Worm (Caenorhabditis elegans): ENCODE results near the gene W03C9.2.

The W03C9.2 gene

ce11 chrII:11988724-11989123, 26.6 kb downstream of the W03C9.2 start, which contains the start of gene Y17G7B.3:
TSS of gene Y17G7B.3 (plus strand) at chrII:11989024.
- TF ChIP-seq ama-1 (optimal IDR thresholded peaks at IDR 0.05) (peak; percentile 37), tbx-11 (GFP tag; IDR thresholded peaks at IDR 0.05) (no peak)

- no peak for TF ChIP-seq scrt-1 (GFP tag; IDR thresholded peaks at IDR 0.05)
- TF ChIP-seq F13C5.2 (tag; optimal IDR thresholded peaks at IDR 0.05), result no peak
- TF ChIP-seq ceh-13 (GFP tag; optimal IDR thresholded peaks at IDR 0.05), result no peak
- TF ChIP-seq tbx-11 (GFP tag; IDR thresholded peaks at IDR 0.05), result no peak
- TF ChIP-seq sea-1 (GFP tag; conservative IDR thresholded peaks at IDR 0.05), result no peak
- no peak for TF ChIP-seq tbx-37 (GFP tag; conservative IDR thresholded peaks at IDR 0.05)
- TF ChIP-seq aly-1 (tag; optimal IDR thresholded peaks at IDR 0.05), result no peak
- no peak for TF ChIP-seq pes-1 (GFP tag; IDR thresholded peaks at IDR 0.05)
- no peak for TF ChIP-seq B0310.2 (tag; optimal IDR thresholded peaks at IDR 0.05)
- TF ChIP-seq ets-7 (tag; optimal IDR thresholded peaks at IDR 0.05), result no peak
- no peak for TF ChIP-seq tra-4 (tag; optimal IDR thresholded peaks at IDR 0.05)
- no peak for TF ChIP-seq ceh-36 (tag; optimal IDR thresholded peaks at IDR 0.05)
- TF ChIP-seq ama-1 (optimal IDR thresholded peaks at IDR 0.05), result no peak
- no peak for TF ChIP-seq hmg-4 (GFP tag; optimal IDR thresholded peaks at IDR 0.05)
- no peak for TF ChIP-seq hmbx-1 (tag; optimal IDR thresholded peaks at IDR 0.05)
- TF ChIP-seq flt-1 (GFP tag; IDR thresholded peaks at IDR 0.05), result no peak
- no peak for TF ChIP-seq hnd-1 (tag; optimal IDR thresholded peaks at IDR 0.05)
Observed at ce11 chrII:11992701-11993100, 30.5 kb downstream of the W03C9.2 start, which contains the start of gene dhps-1. TSS of gene dhps-1 (plus strand) at chrII:11993001.

- TF ChIP-seq ama-1 (optimal IDR thresholded peaks at IDR 0.05) (no peak), tra-4 (tag; optimal IDR thresholded peaks at IDR 0.05) (no peak), scrt-1 (GFP tag; IDR thresholded peaks at IDR 0.05) (no peak), sea-1 (GFP tag; conservative IDR thresholded peaks at IDR 0.05) (no peak), tbx-11 (GFP tag; IDR thresholded peaks at IDR 0.05) (no peak), hnd-1 (tag; optimal IDR thresholded peaks at IDR 0.05) (no peak), B0310.2 (tag; optimal IDR thresholded peaks at IDR 0.05) (no peak), ceh-13 (GFP tag; optimal IDR thresholded peaks at IDR 0.05) (no peak)
Observed at ce11 chrII:11994940-11995339, 32.8 kb downstream of the W03C9.2 start.

- TF ChIP-seq hnd-1 (tag; optimal IDR thresholded peaks at IDR 0.05), result no peak
- no peak for TF ChIP-seq F13C5.2 (tag; optimal IDR thresholded peaks at IDR 0.05)
- TF ChIP-seq B0310.2 (tag; optimal IDR thresholded peaks at IDR 0.05), result no peak
- no peak for TF ChIP-seq tra-4 (tag; optimal IDR thresholded peaks at IDR 0.05)
- TF ChIP-seq ama-1 (optimal IDR thresholded peaks at IDR 0.05), result no peak
- TF ChIP-seq tbx-37 (GFP tag; conservative IDR thresholded peaks at IDR 0.05), result no peak
- TF ChIP-seq sea-1 (GFP tag; conservative IDR thresholded peaks at IDR 0.05), result no peak
Observed at ce11 chrII:11998903-11999302, 36.7 kb downstream of the W03C9.2 start, which contains the start of gene Y17G7B.23. TSS of gene Y17G7B.23 (plus strand) at chrII:11999203.

ce11 chrII:12005981-12006380, 43.8 kb downstream of the W03C9.2 start:
- no peak for TF ChIP-seq scrt-1 (GFP tag; IDR thresholded peaks at IDR 0.05)
- TF ChIP-seq B0310.2 (tag; optimal IDR thresholded peaks at IDR 0.05), result no peak
- no peak for TF ChIP-seq tbx-37 (GFP tag; conservative IDR thresholded peaks at IDR 0.05)
- no peak for TF ChIP-seq ets-7 (tag; optimal IDR thresholded peaks at IDR 0.05)
- TF ChIP-seq ama-1 (optimal IDR thresholded peaks at IDR 0.05), result no peak
- TF ChIP-seq hnd-1 (tag; optimal IDR thresholded peaks at IDR 0.05), result no peak
- TF ChIP-seq pes-1 (GFP tag; IDR thresholded peaks at IDR 0.05), result no peak
- TF ChIP-seq aly-1 (tag; optimal IDR thresholded peaks at IDR 0.05), result no peak
- no peak for TF ChIP-seq tra-4 (tag; optimal IDR thresholded peaks at IDR 0.05)
- no peak for TF ChIP-seq tbx-11 (GFP tag; IDR thresholded peaks at IDR 0.05)
- no peak for TF ChIP-seq ceh-36 (tag; optimal IDR thresholded peaks at IDR 0.05)
- TF ChIP-seq ceh-13 (GFP tag; optimal IDR thresholded peaks at IDR 0.05), result no peak
- TF ChIP-seq flt-1 (GFP tag; IDR thresholded peaks at IDR 0.05), result no peak

ce11 chrII:12006575-12007098, 44.5 kb downstream of the W03C9.2 start, which contains the start of gene mcm-2:
TSS of gene mcm-2 (minus strand) at chrII:12006625.
- no peak for TF ChIP-seq pes-1 (GFP tag; IDR thresholded peaks at IDR 0.05)
- TF ChIP-seq ceh-13 (GFP tag; optimal IDR thresholded peaks at IDR 0.05), result no peak
- no peak for TF ChIP-seq ets-7 (tag; optimal IDR thresholded peaks at IDR 0.05)
- TF ChIP-seq aly-1 (tag; optimal IDR thresholded peaks at IDR 0.05), result no peak
- TF ChIP-seq flt-1 (GFP tag; IDR thresholded peaks at IDR 0.05), result no peak

ce11 chrII:12008772-12009171, 46.6 kb downstream of the W03C9.2 start, which contains the start of gene glb-29:
TSS of gene glb-29 (plus strand) at chrII:12009072.
- TF ChIP-seq ceh-13 (GFP tag; optimal IDR thresholded peaks at IDR 0.05), result no peak
- no peak for TF ChIP-seq sea-1 (GFP tag; conservative IDR thresholded peaks at IDR 0.05)
- TF ChIP-seq ama-1 (optimal IDR thresholded peaks at IDR 0.05), result no peak
- TF ChIP-seq pes-1 (GFP tag; IDR thresholded peaks at IDR 0.05), result no peak
- no peak for TF ChIP-seq flt-1 (GFP tag; IDR thresholded peaks at IDR 0.05)
- no peak for TF ChIP-seq hmbx-1 (tag; optimal IDR thresholded peaks at IDR 0.05)
- TF ChIP-seq B0310.2 (tag; optimal IDR thresholded peaks at IDR 0.05), result no peak
- TF ChIP-seq tra-4 (tag; optimal IDR thresholded peaks at IDR 0.05), result no peak
- no peak for TF ChIP-seq scrt-1 (GFP tag; IDR thresholded peaks at IDR 0.05)
- TF ChIP-seq F13C5.2 (tag; optimal IDR thresholded peaks at IDR 0.05), result no peak
- no peak for TF ChIP-seq tbx-37 (GFP tag; conservative IDR thresholded peaks at IDR 0.05)
- TF ChIP-seq aly-1 (tag; optimal IDR thresholded peaks at IDR 0.05), result no peak
- TF ChIP-seq tbx-11 (GFP tag; IDR thresholded peaks at IDR 0.05), result no peak
- no peak for TF ChIP-seq ets-7 (tag; optimal IDR thresholded peaks at IDR 0.05)
- TF ChIP-seq hnd-1 (tag; optimal IDR thresholded peaks at IDR 0.05), result no peak

All from whole organism, early embryonic.